Worm (Caenorhabditis elegans) whole organism, mixed stage, embryonic: ENCODE data around the gene rhy-1.

Experiments
- M03D4.4 ChIP-seq: sonication (generic microtip); optimal IDR thresholded peaks from 2 replicates; lab custom pipeline; 2017; ENCODE audit warnings: mild to moderate bottlenecking, missing genetic modification characterization, missing compliant biosample characterization
- bed-3 ChIP-seq: fragments of 200-800 bp; sonication (Bioruptor generic); optimal IDR thresholded peaks from 3 replicates; lab custom pipeline; 2018; ENCODE audit warnings: mild to moderate bottlenecking, missing genetic modification characterization, moderate library complexity, missing compliant biosample characterization
- blmp-1 ChIP-seq: fragments of 150-350 bp; optimal IDR thresholded peaks from 2 replicates; lab custom pipeline; 2014; ENCODE audit warnings: missing biosample characterization, missing genetic modification characterization
- ceh-83 ChIP-seq: fragments of 200-800 bp; sonication (Bioruptor generic); optimal IDR thresholded peaks from 2 replicates; lab custom pipeline; 2018; ENCODE audit warnings: mild to moderate bottlenecking, missing genetic modification characterization, missing compliant biosample characterization
- ces-1 ChIP-seq: fragments of 150-350 bp; optimal IDR thresholded peaks from 2 replicates; lab custom pipeline; 2014; ENCODE audit warnings: missing biosample characterization, missing genetic modification reagents, missing genetic modification characterization
- cnd-1 ChIP-seq: fragments of 200-800 bp; sonication (Bioruptor generic); optimal IDR thresholded peaks from 2 replicates; lab custom pipeline; 2018; ENCODE audit warnings: mild to moderate bottlenecking, missing genetic modification characterization, missing compliant biosample characterization
- elt-1 ChIP-seq: sonication (generic microtip); optimal IDR thresholded peaks from 2 replicates; lab custom pipeline; 2017; ENCODE audit warnings: missing genetic modification characterization, mild to moderate bottlenecking, missing compliant biosample characterization, antibody characterized with exemption, moderate library complexity, borderline replicate concordance; ENCODE audit not compliant: insufficient read depth
- flh-1 ChIP-seq: fragments of 200-800 bp; sonication (Bioruptor generic); optimal IDR thresholded peaks from 2 replicates; lab custom pipeline; 2018; ENCODE audit warnings: mild to moderate bottlenecking, missing genetic modification characterization, moderate library complexity, missing compliant biosample characterization
- ham-2 ChIP-seq: fragments of 200-800 bp; sonication (Bioruptor generic); optimal IDR thresholded peaks from 2 replicates; lab custom pipeline; 2018; ENCODE audit warnings: mild to moderate bottlenecking, missing genetic modification characterization, missing compliant biosample characterization
- hlh-1 ChIP-seq: fragments of 150-350 bp; optimal IDR thresholded peaks from 2 replicates; lab custom pipeline; 2014; ENCODE audit warnings: missing biosample characterization, missing genetic modification reagents, missing genetic modification characterization
- lin-32 ChIP-seq: fragments of 200-800 bp; sonication (Bioruptor generic); optimal IDR thresholded peaks from 2 replicates; lab custom pipeline; 2018; ENCODE audit warnings: mild to moderate bottlenecking, missing genetic modification characterization, missing compliant biosample characterization
- lsy-2 ChIP-seq: fragments of 150-350 bp; optimal IDR thresholded peaks from 2 replicates; lab custom pipeline; 2014; ENCODE audit warnings: missing biosample characterization, missing genetic modification characterization
- mab-5 ChIP-seq: fragments of 150-350 bp; optimal IDR thresholded peaks from 2 replicates; lab custom pipeline; 2014; ENCODE audit warnings: missing biosample characterization, missing genetic modification characterization
- nhr-12 ChIP-seq: fragments of 150-350 bp; optimal IDR thresholded peaks from 2 replicates; lab custom pipeline; 2014; ENCODE audit warnings: missing biosample characterization, missing genetic modification characterization
- nhr-2 ChIP-seq: fragments of 150-350 bp; optimal IDR thresholded peaks from 2 replicates; lab custom pipeline; 2014; ENCODE audit warnings: missing biosample characterization, missing genetic modification characterization
- sptf-1 ChIP-seq: sonication (generic microtip); optimal IDR thresholded peaks from 2 replicates; lab custom pipeline; 2017; ENCODE audit warnings: mild to moderate bottlenecking, missing genetic modification characterization, moderate library complexity, missing compliant biosample characterization
- unc-39 ChIP-seq: fragments of 150-350 bp; optimal IDR thresholded peaks from 2 replicates; lab custom pipeline; 2014; ENCODE audit warnings: missing biosample characterization, missing genetic modification characterization
- unc-62 ChIP-seq: fragments of 150-350 bp; optimal IDR thresholded peaks from 2 replicates; lab custom pipeline; 2014; ENCODE audit warnings: missing biosample characterization, missing genetic modification reagents, missing genetic modification characterization
- ztf-11 ChIP-seq: fragments of 150-350 bp; optimal IDR thresholded peaks from 2 replicates; lab custom pipeline; 2014; ENCODE audit warnings: missing biosample characterization, missing genetic modification characterization

Gene rhy-1

ce11 chrII:9210076-9210475 lies 48.9 kb downstream of the rhy-1 start, which contains the start of gene ZK1067.4:
TSS of gene ZK1067.4 (plus strand) at chrII:9210376.
- TF ChIP-seq lsy-2 (tag; lab: Kevin White, UChicago) (no peak), flh-1 (GFP tag; lab: Kevin White, UChicago) (no peak), ces-1 (GFP tag; lab: Kevin White, UChicago) (no peak), cnd-1 (tag; lab: Kevin White, UChicago) (no peak), mab-5 (no peak), ceh-83 (GFP tag; lab: Kevin White, UChicago) (no peak), ztf-11 (no peak)
- TF ChIP-seq, all 35 proteins: peak for 0

DNA sequence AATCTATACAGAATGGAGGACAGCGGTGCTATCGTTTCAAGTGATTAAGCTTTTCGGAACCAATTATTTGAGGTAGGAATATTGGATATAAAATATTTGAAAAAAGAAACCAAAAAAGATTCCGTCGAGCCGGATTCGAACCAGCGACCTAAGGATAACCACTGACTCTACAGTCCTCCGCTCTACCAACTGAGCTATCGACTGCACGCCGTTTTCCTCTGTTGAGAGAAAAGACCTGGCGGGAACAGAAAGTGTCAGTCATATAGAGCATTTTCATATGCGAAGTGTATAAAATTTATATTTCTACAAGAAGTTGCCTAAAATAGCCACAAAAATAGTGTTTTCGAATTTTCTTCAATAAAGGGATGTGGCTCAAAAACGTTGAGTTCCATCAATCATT lies 50.5 kb downstream of the rhy-1 start:
- TF ChIP-seq nhr-2 (tag; lab: Kevin White, UChicago) (no peak), blmp-1 (tag; lab: Kevin White, UChicago) (no peak), lsy-2 (tag; lab: Kevin White, UChicago) (no peak), unc-62 (GFP tag; lab: Kevin White, UChicago) (no peak), M03D4.4 (tag; lab: Kevin White, UChicago) (no peak), ham-2 (no peak), nhr-12 (tag; lab: Kevin White, UChicago) (no peak), unc-39 (no peak), elt-1 (tag; lab: Kevin White, UChicago) (no peak), cnd-1 (tag; lab: Kevin White, UChicago) (no peak), ces-1 (GFP tag; lab: Kevin White, UChicago) (no peak), lin-32 (GFP tag; lab: Kevin White, UChicago) (no peak), ceh-83 (GFP tag; lab: Kevin White, UChicago) (no peak), sptf-1 (tag; lab: Kevin White, UChicago) (no peak), ztf-11 (no peak), bed-3 (no peak), hlh-1 (tag; lab: Kevin White, UChicago) (no peak), mab-5 (no peak)
